Worm (Caenorhabditis elegans) whole organism, mixed stage, embryonic: ENCODE measurements around the gene ubh-3.

Experiments
- M03D4.4 ChIP-seq: sonication (generic microtip); optimal IDR thresholded peaks from 2 replicates; lab custom pipeline; 2017; ENCODE audit warnings: mild to moderate bottlenecking, missing genetic modification characterization, missing compliant biosample characterization
- bed-3 ChIP-seq: fragments of 200-800 bp; sonication (Bioruptor generic); optimal IDR thresholded peaks from 3 replicates; lab custom pipeline; 2018; ENCODE audit warnings: mild to moderate bottlenecking, missing genetic modification characterization, moderate library complexity, missing compliant biosample characterization
- blmp-1 ChIP-seq: fragments of 150-350 bp; optimal IDR thresholded peaks from 2 replicates; lab custom pipeline; 2014; ENCODE audit warnings: missing biosample characterization, missing genetic modification characterization
- ceh-39 ChIP-seq: fragments of 150-350 bp; optimal IDR thresholded peaks from 2 replicates; lab custom pipeline; 2014; ENCODE audit warnings: missing biosample characterization, missing genetic modification characterization
- ceh-43 ChIP-seq: fragments of 200-800 bp; sonication (Bioruptor generic); optimal IDR thresholded peaks from 2 replicates; lab custom pipeline; 2018; ENCODE audit warnings: mild to moderate bottlenecking, missing genetic modification characterization, moderate library complexity, missing compliant biosample characterization
- ces-1 ChIP-seq: fragments of 150-350 bp; optimal IDR thresholded peaks from 2 replicates; lab custom pipeline; 2014; ENCODE audit warnings: missing biosample characterization, missing genetic modification reagents, missing genetic modification characterization
- drap-1 ChIP-seq: fragments of 200-800 bp; sonication (Bioruptor generic); optimal IDR thresholded peaks from 3 replicates; lab custom pipeline; 2018; ENCODE audit warnings: mild to moderate bottlenecking, missing genetic modification characterization, missing compliant biosample characterization
- elt-1 ChIP-seq: sonication (generic microtip); optimal IDR thresholded peaks from 2 replicates; lab custom pipeline; 2017; ENCODE audit warnings: missing genetic modification characterization, mild to moderate bottlenecking, missing compliant biosample characterization, antibody characterized with exemption, moderate library complexity, borderline replicate concordance; ENCODE audit not compliant: insufficient read depth
- elt-3 ChIP-seq: fragments of 150-350 bp; optimal IDR thresholded peaks from 2 replicates; lab custom pipeline; 2014; ENCODE audit warnings: missing biosample characterization, missing genetic modification characterization
- flh-1 ChIP-seq: fragments of 200-800 bp; sonication (Bioruptor generic); optimal IDR thresholded peaks from 2 replicates; lab custom pipeline; 2018; ENCODE audit warnings: mild to moderate bottlenecking, missing genetic modification characterization, moderate library complexity, missing compliant biosample characterization
- ham-2 ChIP-seq: fragments of 200-800 bp; sonication (Bioruptor generic); optimal IDR thresholded peaks from 2 replicates; lab custom pipeline; 2018; ENCODE audit warnings: mild to moderate bottlenecking, missing genetic modification characterization, missing compliant biosample characterization
- hlh-1 ChIP-seq: fragments of 150-350 bp; optimal IDR thresholded peaks from 2 replicates; lab custom pipeline; 2014; ENCODE audit warnings: missing biosample characterization, missing genetic modification reagents, missing genetic modification characterization
- lin-13 ChIP-seq: fragments of 150-350 bp; optimal IDR thresholded peaks from 2 replicates; lab custom pipeline; 2014; ENCODE audit warnings: missing biosample characterization, missing genetic modification characterization
- lin-32 ChIP-seq: fragments of 200-800 bp; sonication (Bioruptor generic); optimal IDR thresholded peaks from 2 replicates; lab custom pipeline; 2018; ENCODE audit warnings: mild to moderate bottlenecking, missing genetic modification characterization, missing compliant biosample characterization
- lsy-2 ChIP-seq: fragments of 150-350 bp; optimal IDR thresholded peaks from 2 replicates; lab custom pipeline; 2014; ENCODE audit warnings: missing biosample characterization, missing genetic modification characterization
- mep-1 ChIP-seq: fragments of 150-350 bp; optimal IDR thresholded peaks from 2 replicates; lab custom pipeline; 2017; ENCODE audit warnings: missing biosample characterization, missing genetic modification reagents, missing genetic modification characterization, inconsistent platforms
- mls-2 ChIP-seq: sonication (generic microtip); optimal IDR thresholded peaks from 2 replicates; lab custom pipeline; 2016; ENCODE audit warnings: mild to moderate bottlenecking, missing genetic modification characterization, moderate library complexity, missing compliant biosample characterization
- nhr-12 ChIP-seq: fragments of 150-350 bp; optimal IDR thresholded peaks from 2 replicates; lab custom pipeline; 2014; ENCODE audit warnings: missing biosample characterization, missing genetic modification characterization
- nhr-2 ChIP-seq: fragments of 150-350 bp; optimal IDR thresholded peaks from 2 replicates; lab custom pipeline; 2014; ENCODE audit warnings: missing biosample characterization, missing genetic modification characterization
- nhr-237 ChIP-seq: fragments of 150-350 bp; optimal IDR thresholded peaks from 2 replicates; lab custom pipeline; 2014; ENCODE audit warnings: missing biosample characterization, missing genetic modification characterization
- nhr-28 ChIP-seq: fragments of 150-350 bp; optimal IDR thresholded peaks from 2 replicates; lab custom pipeline; 2014; ENCODE audit warnings: missing biosample characterization, missing genetic modification characterization
- nhr-76 ChIP-seq: sonication (generic microtip); optimal IDR thresholded peaks from 2 replicates; lab custom pipeline; 2017; ENCODE audit warnings: missing biosample characterization, missing genetic modification characterization
- pha-4 ChIP-seq: fragments of 150-350 bp; optimal IDR thresholded peaks from 2 replicates; lab custom pipeline; 2018; ENCODE audit warnings: missing biosample characterization, missing genetic modification reagents, missing genetic modification characterization
- sem-2 ChIP-seq: fragments of 200-800 bp; sonication (Bioruptor generic); optimal IDR thresholded peaks from 2 replicates; lab custom pipeline; 2018; ENCODE audit warnings: mild to moderate bottlenecking, missing genetic modification characterization, missing compliant biosample characterization
- snpc-4 ChIP-seq: fragments of 150-350 bp; optimal IDR thresholded peaks from 2 replicates; lab custom pipeline; 2014; ENCODE audit warnings: missing biosample characterization, missing genetic modification characterization
- sptf-1 ChIP-seq: sonication (generic microtip); optimal IDR thresholded peaks from 2 replicates; lab custom pipeline; 2017; ENCODE audit warnings: mild to moderate bottlenecking, missing genetic modification characterization, moderate library complexity, missing compliant biosample characterization
- tbx-8 ChIP-seq: fragments of 200-800 bp; sonication (Bioruptor generic); optimal IDR thresholded peaks from 2 replicates; lab custom pipeline; 2018; ENCODE audit warnings: mild to moderate bottlenecking, missing genetic modification characterization, moderate library complexity, missing compliant biosample characterization
- unc-39 ChIP-seq: fragments of 150-350 bp; optimal IDR thresholded peaks from 2 replicates; lab custom pipeline; 2014; ENCODE audit warnings: missing biosample characterization, missing genetic modification characterization
- unc-62 ChIP-seq: fragments of 150-350 bp; optimal IDR thresholded peaks from 2 replicates; lab custom pipeline; 2014; ENCODE audit warnings: missing biosample characterization, missing genetic modification reagents, missing genetic modification characterization
- zip-8 ChIP-seq: fragments of 150-350 bp; optimal IDR thresholded peaks from 2 replicates; lab custom pipeline; 2014; ENCODE audit warnings: missing biosample characterization, missing genetic modification characterization
- ztf-11 ChIP-seq: fragments of 150-350 bp; optimal IDR thresholded peaks from 2 replicates; lab custom pipeline; 2014; ENCODE audit warnings: missing biosample characterization, missing genetic modification characterization

Gene ubh-3

ce11 chrV:6522879-6523497, 14.4 kb upstream of the ubh-3 start:
- TF ChIP-seq lsy-2 (tag; lab: Kevin White, UChicago) (no peak), flh-1 (GFP tag; lab: Kevin White, UChicago) (no peak), nhr-2 (tag; lab: Kevin White, UChicago) (no peak), elt-3 (tag; lab: Kevin White, UChicago) (no peak), unc-62 (no peak), ztf-11 (tag; lab: Kevin White, UChicago) (no peak), ham-2 (GFP tag; lab: Kevin White, UChicago) (no peak), nhr-12 (tag; lab: Kevin White, UChicago) (no peak), unc-39 (tag; lab: Kevin White, UChicago) (no peak), nhr-28 (tag; lab: Kevin White, UChicago) (no peak), nhr-237 (tag; lab: Kevin White, UChicago) (no peak), nhr-76 (tag; lab: Kevin White, UChicago) (no peak), lin-13 (tag; lab: Kevin White, UChicago) (no peak), tbx-8 (GFP tag; lab: Kevin White, UChicago) (no peak), M03D4.4 (tag; lab: Kevin White, UChicago) (no peak), bed-3 (GFP tag; lab: Kevin White, UChicago) (no peak), mep-1 (no peak), elt-1 (tag; lab: Kevin White, UChicago) (no peak), sptf-1 (tag; lab: Kevin White, UChicago) (no peak), snpc-4 (tag; lab: Kevin White, UChicago) (no peak)
- TF ChIP-seq, all 35 proteins: peak for 0

ce11 chrV:6520385-6521080, 11.9 kb upstream of the ubh-3 start, which contains the start of the genes F46E10.2 and F46E10.18:
TSS of gene F46E10.2 (plus strand) at chrV:6520435.
TSS of gene F46E10.18 (plus strand) at chrV:6521030.
- TF ChIP-seq zip-8 (tag; lab: Kevin White, UChicago) = no peak
- no peak for TF ChIP-seq elt-3 (tag; lab: Kevin White, UChicago)
- TF ChIP-seq lin-13 (tag; lab: Kevin White, UChicago) = no peak
- no peak for TF ChIP-seq drap-1 (GFP tag; lab: Kevin White, UChicago)
- no peak for TF ChIP-seq unc-39 (tag; lab: Kevin White, UChicago)
- no peak for TF ChIP-seq pha-4 (tag; lab: Kevin White, UChicago)
- TF ChIP-seq nhr-237 (tag; lab: Kevin White, UChicago) = no peak
- no peak for TF ChIP-seq lin-32 (GFP tag; lab: Kevin White, UChicago)
- TF ChIP-seq ceh-43 (GFP tag; lab: Kevin White, UChicago) = no peak
- no peak for TF ChIP-seq ces-1 (GFP tag; lab: Kevin White, UChicago)
- TF ChIP-seq bed-3 (GFP tag; lab: Kevin White, UChicago) = no peak
- no peak for TF ChIP-seq mls-2
- TF ChIP-seq M03D4.4 (tag; lab: Kevin White, UChicago) = no peak
- TF ChIP-seq sem-2 (GFP tag; lab: Kevin White, UChicago) = no peak
- TF ChIP-seq ham-2 (GFP tag; lab: Kevin White, UChicago) = no peak
- TF ChIP-seq nhr-2 (tag; lab: Kevin White, UChicago) = no peak
- TF ChIP-seq snpc-4 (tag; lab: Kevin White, UChicago) = no peak
- TF ChIP-seq nhr-76 (tag; lab: Kevin White, UChicago) = no peak

ce11 chrV:6518225-6518396, 9.5 kb upstream of the ubh-3 start, which contains the start of gene F46E10.3:
TSS of gene F46E10.3 (plus strand) at chrV:6518297.
- no peak for TF ChIP-seq ceh-39 (tag; lab: Kevin White, UChicago)
- no peak for TF ChIP-seq unc-62
- no peak for TF ChIP-seq nhr-2 (tag; lab: Kevin White, UChicago)
- no peak for TF ChIP-seq mep-1
- TF ChIP-seq blmp-1 (tag; lab: Kevin White, UChicago) = no peak
- TF ChIP-seq nhr-12 (tag; lab: Kevin White, UChicago) = no peak
- no peak for TF ChIP-seq elt-3 (tag; lab: Kevin White, UChicago)
- TF ChIP-seq ces-1 (GFP tag; lab: Kevin White, UChicago) = no peak
- TF ChIP-seq lsy-2 (tag; lab: Kevin White, UChicago) = no peak
- TF ChIP-seq lin-32 (GFP tag; lab: Kevin White, UChicago) = no peak
- no peak for TF ChIP-seq zip-8 (tag; lab: Kevin White, UChicago)
- TF ChIP-seq snpc-4 (tag; lab: Kevin White, UChicago) = no peak
- TF ChIP-seq hlh-1 = no peak
- TF ChIP-seq M03D4.4 (tag; lab: Kevin White, UChicago) = no peak
- TF ChIP-seq drap-1 (GFP tag; lab: Kevin White, UChicago) = no peak
- no peak for TF ChIP-seq nhr-237 (tag; lab: Kevin White, UChicago)
- TF ChIP-seq ztf-11 (tag; lab: Kevin White, UChicago) = no peak
- TF ChIP-seq bed-3 (GFP tag; lab: Kevin White, UChicago) = no peak
- TF ChIP-seq unc-39 (tag; lab: Kevin White, UChicago) = no peak
